Fruit fly (Drosophila melanogaster) whole organism, embryonic: ENCODE results near the gene CG18581.
A peak's percentile ranks its signal among the peaks of the same experiment; 100 is the strongest.

Experiments used
- Atf-2 ChIP-seq: fragments of 200-800 bp; sonication (Bioruptor generic); optimal IDR thresholded peaks from 2 replicates; lab custom pipeline; 2016; ENCODE audit warnings: missing biosample characterization, missing genetic modification characterization
- Awh ChIP-seq: fragments of 200-800 bp; sonication (Bioruptor generic); IDR thresholded peaks from 2 replicates; pipeline ENCODE4, ENCODE4 v1.3.6; 2022; ENCODE audit warnings: missing biosample characterization, missing genetic modification characterization
- Bdp1 ChIP-seq: fragments of 200-800 bp; sonication (Bioruptor generic); optimal IDR thresholded peaks from 3 replicates; lab custom pipeline; 2016; ENCODE audit warnings: missing biosample characterization, missing genetic modification characterization
- CG1024 ChIP-seq: fragments of 200-800 bp; sonication (Bioruptor generic); IDR thresholded peaks from 2 replicates; pipeline ENCODE4 v1.3.6; 2022; ENCODE audit warnings: missing biosample characterization, missing genetic modification characterization
- CG10979 ChIP-seq: fragments of 200-800 bp; sonication (Bioruptor generic); optimal IDR thresholded peaks from 2 replicates; lab custom pipeline; 2018; ENCODE audit warnings: missing biosample characterization, mild to moderate bottlenecking, missing genetic modification characterization, moderate library complexity
- CG12236 ChIP-seq: fragments of 200-800 bp; sonication (Bioruptor generic); optimal IDR thresholded peaks from 2 replicates; lab custom pipeline; 2016; ENCODE audit warnings: missing biosample characterization, missing genetic modification characterization
- CG12299 ChIP-seq: fragments of 200-800 bp; sonication (Bioruptor generic); optimal IDR thresholded peaks from 2 replicates; lab custom pipeline; 2018; ENCODE audit warnings: missing biosample characterization, mild to moderate bottlenecking, missing genetic modification characterization
- CG12391 ChIP-seq: fragments of 200-800 bp; sonication (Bioruptor generic); optimal IDR thresholded peaks from 3 replicates; lab custom pipeline; 2018; ENCODE audit warnings: missing biosample characterization, mild to moderate bottlenecking, missing genetic modification characterization, moderate library complexity
- CG13894 ChIP-seq: fragments of 200-800 bp; sonication (Bioruptor generic); optimal IDR thresholded peaks from 3 replicates; lab custom pipeline; 2018; ENCODE audit warnings: missing biosample characterization, mild to moderate bottlenecking, missing genetic modification characterization, moderate library complexity
- CG15479 ChIP-seq: fragments of 200-800 bp; sonication (Bioruptor generic); optimal IDR thresholded peaks from 3 replicates; lab custom pipeline; 2019; ENCODE audit warnings: missing biosample characterization, mild to moderate bottlenecking, missing genetic modification characterization, moderate library complexity
- CG15601 ChIP-seq: fragments of 200-800 bp; sonication (Bioruptor generic); optimal IDR thresholded peaks from 3 replicates; lab custom pipeline; 2019; ENCODE audit warnings: missing biosample characterization, mild to moderate bottlenecking, missing genetic modification characterization, moderate library complexity
- CG16779 ChIP-seq: fragments of 200-800 bp; sonication (Bioruptor generic); IDR thresholded peaks from 2 replicates; pipeline ENCODE4 v1.3.6; 2022; ENCODE audit warnings: missing biosample characterization, missing genetic modification characterization
- CG16813 ChIP-seq: fragments of 200-800 bp; sonication (Bioruptor generic); IDR thresholded peaks from 3 replicates; pipeline ENCODE4 v1.3.6; 2022; ENCODE audit warnings: missing biosample characterization, missing genetic modification characterization; ENCODE audit not compliant: partially characterized antibody
- CG16815 ChIP-seq: fragments of 200-800 bp; sonication (Bioruptor generic); optimal IDR thresholded peaks from 3 replicates; lab custom pipeline; 2017; ENCODE audit warnings: missing biosample characterization, mild to moderate bottlenecking, missing genetic modification characterization
- CG17568 ChIP-seq: fragments of 200-800 bp; sonication (Bioruptor generic); optimal IDR thresholded peaks from 2 replicates; lab custom pipeline; 2018; ENCODE audit warnings: missing biosample characterization, mild to moderate bottlenecking, missing genetic modification characterization, moderate library complexity
- CG2120 ChIP-seq: fragments of 200-800 bp; sonication (Bioruptor generic); optimal IDR thresholded peaks from 3 replicates; lab custom pipeline; 2016; ENCODE audit warnings: missing biosample characterization, missing genetic modification characterization
- CG2678 ChIP-seq: fragments of 200-800 bp; sonication (Bioruptor generic); optimal IDR thresholded peaks from 3 replicates; lab custom pipeline; 2019; ENCODE audit warnings: missing biosample characterization, mild to moderate bottlenecking, missing genetic modification characterization, moderate library complexity
- CG2712 ChIP-seq: fragments of 200-800 bp; optimal IDR thresholded peaks from 3 replicates; lab custom pipeline; 2019; ENCODE audit warnings: missing biosample characterization, mild to moderate bottlenecking, missing genetic modification characterization, moderate library complexity
- CG32772 ChIP-seq: fragments of 200-800 bp; sonication (Bioruptor generic); IDR thresholded peaks from 2 replicates; pipeline ENCODE4 v1.3.6; 2022; ENCODE audit warnings: missing biosample characterization, missing genetic modification characterization
- CG3281 ChIP-seq: fragments of 200-800 bp; sonication (Bioruptor generic); optimal IDR thresholded peaks from 3 replicates; lab custom pipeline; 2017; ENCODE audit warnings: missing biosample characterization, mild to moderate bottlenecking, missing genetic modification characterization
- CG4730 ChIP-seq: fragments of 200-800 bp; sonication (Bioruptor generic); IDR thresholded peaks from 2 replicates; pipeline ENCODE4 v1.3.6; 2022; ENCODE audit warnings: missing biosample characterization, missing genetic modification characterization
- CG6813 ChIP-seq: fragments of 200-800 bp; sonication (Bioruptor generic); optimal IDR thresholded peaks from 2 replicates; lab custom pipeline; 2017; ENCODE audit warnings: missing biosample characterization, missing genetic modification characterization, mild to moderate bottlenecking, moderate library complexity, missing genetic modification reagents
- CG7271 ChIP-seq: fragments of 200-800 bp; sonication (Bioruptor generic); optimal IDR thresholded peaks from 2 replicates; lab custom pipeline; 2018; ENCODE audit warnings: missing biosample characterization, mild to moderate bottlenecking, missing genetic modification characterization, moderate library complexity
- CG7928 ChIP-seq: fragments of 200-800 bp; sonication (Bioruptor generic); optimal IDR thresholded peaks from 2 replicates; lab custom pipeline; 2017; ENCODE audit warnings: missing biosample characterization, mild to moderate bottlenecking, missing genetic modification characterization
- CG8290 ChIP-seq, 3 experiments: fragments of 200-800 bp; sonication (Bioruptor generic); optimal IDR thresholded peaks; 2 replicates each; lab custom pipeline; 2016 to 2019; ENCODE audit warnings: missing biosample characterization in 3 of 3, missing genetic modification characterization in 3 of 3, mild to moderate bottlenecking in 2 of 3, moderate library complexity in 1 of 3
- CG9609 ChIP-seq: fragments of 200-800 bp; sonication (Bioruptor generic); optimal IDR thresholded peaks from 3 replicates; lab custom pipeline; 2016; ENCODE audit warnings: missing biosample characterization, missing genetic modification characterization
- CrebB ChIP-seq: fragments of 200-800 bp; sonication (Bioruptor generic); optimal IDR thresholded peaks from 3 replicates; lab custom pipeline; 2018; ENCODE audit warnings: missing biosample characterization, mild to moderate bottlenecking, missing genetic modification characterization
- D19A ChIP-seq: fragments of 200-800 bp; optimal IDR thresholded peaks from 3 replicates; lab custom pipeline; 2019; ENCODE audit warnings: missing biosample characterization, mild to moderate bottlenecking, missing genetic modification characterization, moderate library complexity
- HLH54F ChIP-seq: fragments of 200-800 bp; sonication (Bioruptor generic); optimal IDR thresholded peaks from 3 replicates; lab custom pipeline; 2016; ENCODE audit warnings: missing biosample characterization, missing genetic modification characterization
- Hr51 ChIP-seq, 2 experiments: fragments of 200-800 bp; sonication (Bioruptor generic); optimal IDR thresholded peaks; 2 replicates in 1 of 2; 3 replicates in 1 of 2; lab custom pipeline; 2016 to 2018; ENCODE audit warnings: missing biosample characterization in 2 of 2, missing genetic modification characterization in 2 of 2, mild to moderate bottlenecking in 1 of 2, moderate library complexity in 1 of 2
- Rx ChIP-seq: fragments of 200-800 bp; sonication (Bioruptor generic); IDR thresholded peaks from 2 replicates; pipeline ENCODE4 v1.3.6; 2022; ENCODE audit warnings: missing biosample characterization, missing genetic modification characterization
- Trl ChIP-seq, 3 experiments: fragments of >200 bp in 2 of 3; fragments of 200-800 bp in 1 of 3; sonication (Bioruptor generic) in 1 of 3; optimal IDR thresholded peaks; 2 replicates in 1 of 3; 3 replicates in 2 of 3; lab custom pipeline; 2016 to 2017; ENCODE audit warnings: missing biosample characterization in 1 of 3, missing genetic modification characterization in 1 of 3
- abd-A ChIP-seq: fragments of 200-800 bp; sonication (Bioruptor generic); optimal IDR thresholded peaks from 3 replicates; lab custom pipeline; 2019; ENCODE audit warnings: missing biosample characterization, mild to moderate bottlenecking, missing genetic modification characterization, moderate library complexity
- chn ChIP-seq: fragments of 200-800 bp; sonication (Bioruptor generic); optimal IDR thresholded peaks from 2 replicates; lab custom pipeline; 2016; ENCODE audit warnings: missing biosample characterization, missing genetic modification characterization
- croc ChIP-seq: fragments of 200-800 bp; sonication (Bioruptor generic); conservative IDR thresholded peaks from 3 replicates; pipeline ENCODE4 v1.3.6; 2022; ENCODE audit warnings: missing biosample characterization, missing genetic modification characterization
- disco-r ChIP-seq: fragments of 200-800 bp; sonication (Bioruptor generic); optimal IDR thresholded peaks from 2 replicates; lab custom pipeline; 2016; ENCODE audit warnings: missing biosample characterization, missing genetic modification characterization
- exex ChIP-seq: fragments of 200-800 bp; sonication (Bioruptor generic); optimal IDR thresholded peaks from 4 replicates; lab custom pipeline; 2018; ENCODE audit warnings: missing biosample characterization, mild to moderate bottlenecking, missing genetic modification characterization, moderate library complexity
- jigr1 ChIP-seq: fragments of 200-800 bp; sonication (Bioruptor generic); IDR thresholded peaks from 3 replicates; pipeline ENCODE4 v1.3.6; 2022; ENCODE audit warnings: missing biosample characterization, missing genetic modification characterization
- kah ChIP-seq: fragments of 200-800 bp; sonication (Bioruptor generic); optimal IDR thresholded peaks from 2 replicates; lab custom pipeline; 2018; ENCODE audit warnings: missing biosample characterization, mild to moderate bottlenecking, missing genetic modification characterization
- ken ChIP-seq: fragments of 200-800 bp; sonication (Bioruptor generic); IDR thresholded peaks from 3 replicates; pipeline ENCODE4 v1.3.6; 2022; ENCODE audit warnings: missing biosample characterization, missing genetic modification characterization
- otp ChIP-seq: fragments of 200-800 bp; sonication (Bioruptor generic); IDR thresholded peaks from 3 replicates; pipeline ENCODE4, ENCODE4 v1.3.6; 2022; ENCODE audit warnings: missing biosample characterization, missing genetic modification characterization
- p53 ChIP-seq: fragments of 200-800 bp; sonication (Bioruptor generic); optimal IDR thresholded peaks from 2 replicates; lab custom pipeline; 2016; ENCODE audit warnings: missing biosample characterization, missing genetic modification characterization
- scrt ChIP-seq: fragments of 200-800 bp; sonication (Bioruptor generic); optimal IDR thresholded peaks from 2 replicates; lab custom pipeline; 2018; ENCODE audit warnings: missing biosample characterization, mild to moderate bottlenecking, missing genetic modification characterization, moderate library complexity
- sug ChIP-seq: fragments of 200-800 bp; optimal IDR thresholded peaks from 2 replicates; lab custom pipeline; 2019; ENCODE audit warnings: missing biosample characterization, mild to moderate bottlenecking, missing genetic modification characterization, moderate library complexity
- vnd ChIP-seq: fragments of 200-800 bp; sonication (Bioruptor generic); IDR thresholded peaks from 3 replicates; pipeline ENCODE4 v1.3.6; 2022; ENCODE audit warnings: missing biosample characterization, missing genetic modification characterization; ENCODE audit not compliant: partially characterized antibody
- z ChIP-seq: fragments of 200-800 bp; sonication (Bioruptor generic); IDR thresholded peaks from 3 replicates; pipeline ENCODE4 v1.3.6; 2022; ENCODE audit warnings: missing biosample characterization, missing genetic modification characterization
- zfh2 ChIP-seq: fragments of 200-800 bp; sonication (Bioruptor generic); optimal IDR thresholded peaks from 2 replicates; lab custom pipeline; 2016; ENCODE audit warnings: missing biosample characterization, missing genetic modification characterization

Gene CG18581

dm6 chr3L:15098659-15099512 lies 48.9 kb upstream of the CG18581 start (continued):
- peak; percentile 78 for TF ChIP-seq exex
- TF ChIP-seq HLH54F (GFP tag; lab: Kevin White, UChicago), result peak; percentile 2
- TF ChIP-seq CG10979 (tag; lab: Kevin White, UChicago), result peak; percentile 97
- peak; percentile 87 for TF ChIP-seq CG13894 (tag; lab: Kevin White, UChicago)
- peak; percentile 85 for TF ChIP-seq CG15601 (tag; lab: Kevin White, UChicago)
- peak; percentile 66 for TF ChIP-seq CG4730 (GFP tag; lab: Robert Waterston, UW)
- peak; percentile 12 for TF ChIP-seq disco-r
- TF ChIP-seq z (GFP tag; lab: Robert Waterston, UW), result no peak
- TF ChIP-seq CG12299, result peak; percentile 86
- peak; percentile 47 for TF ChIP-seq CG16815
- TF ChIP-seq otp (GFP tag; lab: Robert Waterston, UW), result no peak
- peak; percentile 94 for TF ChIP-seq CG6813 (GFP tag; lab: Kevin White, UChicago)
- peak; percentile 13 for TF ChIP-seq p53 (GFP tag; lab: Kevin White, UChicago)
- TF ChIP-seq Awh (GFP tag; lab: Robert Waterston, UW), result peak; percentile 92
- peak; percentile 71; the same call in 1 of the 2 replicates for TF ChIP-seq CG32772 (GFP tag; lab: Robert Waterston, UW)
- TF ChIP-seq CG12236 (GFP tag; lab: Kevin White, UChicago), result no peak
- TF ChIP-seq CrebB (tag; lab: Kevin White, UChicago), result peak; percentile 50
- TF ChIP-seq CG9609, result peak; percentile 3
- peak; percentile 92 for TF ChIP-seq CG3281 (GFP tag; lab: Kevin White, UChicago)
- TF ChIP-seq jigr1 (GFP tag; lab: Robert Waterston, UW), result 0 out of 3 replicates have a peak, but pooled peaks have one; percentile 7
- no peak for TF ChIP-seq vnd
- no peak for TF ChIP-seq CG16813 (GFP tag; lab: Robert Waterston, UW)
- TF ChIP-seq zfh2 (GFP tag; lab: Kevin White, UChicago), result no peak
- peak; percentile 82 for TF ChIP-seq croc (GFP tag; lab: Robert Waterston, UW)
- TF ChIP-seq Hr51 (GFP tag; optimal IDR thresholded peaks at IDR 0.05; lab: Kevin White, UChicago), result peak in 1 of 2 experiments; percentile 90
- peak; percentile 97 for TF ChIP-seq CG2712 (tag; lab: Kevin White, UChicago)
- TF ChIP-seq ken, result no peak; the same call in 2 of the 3 replicates
- TF ChIP-seq CG12391 (tag; lab: Kevin White, UChicago), result peak; percentile 91
- no peak for TF ChIP-seq CG16779 (GFP tag; lab: Robert Waterston, UW)
- no peak for TF ChIP-seq chn (GFP tag; lab: Kevin White, UChicago)
- peak; percentile 62 for TF ChIP-seq kah (GFP tag; lab: Kevin White, UChicago)
- TF ChIP-seq CG2120 (GFP tag; lab: Kevin White, UChicago), result peak; percentile 40
- peak; percentile 0 for TF ChIP-seq Atf-2 (GFP tag; lab: Kevin White, UChicago)
- TF ChIP-seq CG15479 (GFP tag; lab: Kevin White, UChicago), result peak; percentile 13
- TF ChIP-seq D19A, result peak; percentile 85
- peak; percentile 34 for TF ChIP-seq CG8290 (GFP tag; optimal IDR thresholded peaks at IDR 0.05; lab: Kevin White, UChicago)
- TF ChIP-seq CG8290 (tag; optimal IDR thresholded peaks at IDR 0.05; lab: Kevin White, UChicago), result no peak
- peak; percentile 86 to 91 for TF ChIP-seq Trl (optimal IDR thresholded peaks at IDR 0.05; lab: Kevin White, UChicago)
- TF ChIP-seq Trl (GFP tag; optimal IDR thresholded peaks at IDR 0.05; lab: Kevin White, UChicago), result peak; percentile 69
- TF ChIP-seq Bdp1 (GFP tag; lab: Kevin White, UChicago), result no peak
- TF ChIP-seq CG7928, result peak; percentile 5
- TF ChIP-seq scrt (GFP tag; lab: Kevin White, UChicago), result peak; percentile 84
- peak; percentile 93 for TF ChIP-seq CG7271 (tag; lab: Kevin White, UChicago)
- peak; percentile 48 for TF ChIP-seq sug (tag; lab: Kevin White, UChicago)
- peak; percentile 31 for TF ChIP-seq Rx (GFP tag; lab: Robert Waterston, UW)
- TF ChIP-seq CG17568 (GFP tag; lab: Kevin White, UChicago), result peak; percentile 67
- peak; percentile 53 for TF ChIP-seq abd-A (tag; lab: Kevin White, UChicago)
- peak; percentile 97 for TF ChIP-seq CG2678 (tag; lab: Kevin White, UChicago)
- TF ChIP-seq CG1024 (GFP tag; lab: Robert Waterston, UW), result peak; percentile 85
